Fruit fly (Drosophila melanogaster) whole organism, wandering third instar larva: ENCODE results near the gene Sox21b.

Experiments used
- CrebA ChIP-seq: fragments of 200-800 bp; sonication (Bioruptor generic); optimal IDR thresholded peaks from 2 replicates; lab custom pipeline; 2016; ENCODE audit warnings: missing biosample characterization, mild to moderate bottlenecking, missing genetic modification characterization, borderline replicate concordance
- Dfd ChIP-seq: fragments of >200 bp; optimal IDR thresholded peaks from 2 replicates; lab custom pipeline; 2017; ENCODE audit warnings: missing biosample characterization, missing genetic modification characterization
- N ChIP-seq: fragments of >200 bp; optimal IDR thresholded peaks from 2 replicates; lab custom pipeline; 2018; ENCODE audit warnings: missing biosample characterization, missing external identifiers, missing genetic modification characterization
- dsf ChIP-seq: sonication (Bioruptor generic); optimal IDR thresholded peaks from 2 replicates; lab custom pipeline; 2016; ENCODE audit warnings: missing biosample characterization, missing genetic modification characterization, borderline replicate concordance
- pan ChIP-seq: fragments of >200 bp; optimal IDR thresholded peaks from 2 replicates; lab custom pipeline; 2017
- usp ChIP-seq: fragments of >200 bp; optimal IDR thresholded peaks from 2 replicates; lab custom pipeline; 2017; ENCODE audit warnings: missing biosample characterization, missing genetic modification characterization

DNA sequence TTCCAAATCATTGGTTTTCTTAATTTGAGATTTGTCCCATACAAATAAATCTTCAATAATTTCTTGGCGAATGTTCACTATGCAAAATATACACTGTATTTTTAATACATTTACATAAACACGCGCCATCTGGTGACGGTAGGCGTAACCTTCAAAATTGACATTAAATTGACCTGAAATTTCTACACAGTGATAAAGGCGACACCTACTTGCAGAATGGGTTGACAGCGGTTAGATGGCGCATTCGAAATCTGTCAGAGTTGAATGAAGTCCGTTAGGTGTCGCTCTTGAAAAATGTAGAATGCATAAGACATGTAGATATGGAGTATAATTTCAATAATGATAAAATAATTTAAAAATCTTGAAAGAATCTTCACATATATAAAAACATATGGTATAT is 19.7 kb downstream of the Sox21b start:
- TF ChIP-seq CrebA (GFP tag; lab: Kevin White, UChicago) (no peak), dsf (GFP tag; lab: Kevin White, UChicago) (no peak), usp (GFP tag; lab: Kevin White, UChicago) (no peak), N (no peak), Dfd (GFP tag; lab: Kevin White, UChicago) (no peak), pan (lab: Kevin White, UChicago) (no peak)
